Fruit fly (Drosophila melanogaster) whole organism, larva: ENCODE data around the gene Pc.

Source experiments
- noc ChIP-seq: fragments of 200-800 bp; sonication (Bioruptor generic); optimal IDR thresholded peaks from 3 replicates; lab custom pipeline; 2019; ENCODE audit warnings: missing biosample characterization, mild to moderate bottlenecking, missing genetic modification characterization, moderate library complexity

Gene Pc

dm6 chr3L:21266101-21266656, 51.6 kb downstream of the Pc start:
- TF ChIP-seq noc: no peak

DNA sequence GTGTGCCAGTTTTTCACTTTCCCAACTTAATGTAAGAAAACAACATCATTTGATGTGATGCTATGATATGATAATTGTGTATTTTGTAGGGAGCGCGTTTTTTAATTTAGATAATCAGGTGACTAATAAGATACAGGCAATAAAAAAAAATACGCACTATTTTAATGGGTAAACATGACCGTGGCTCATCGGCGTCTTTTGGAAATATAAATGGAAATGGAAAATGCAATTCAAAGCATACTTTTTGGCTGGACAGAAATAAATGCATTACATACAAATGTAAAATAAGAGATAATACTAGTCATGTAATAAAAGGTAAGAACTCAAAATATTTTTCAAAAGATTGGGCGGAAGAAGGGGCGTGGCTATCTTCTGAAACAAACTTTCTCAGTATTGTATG, 55.4 kb downstream of the Pc start:
- no peak for TF ChIP-seq noc

- no peak for TF ChIP-seq noc
Measured at dm6 chr3L:21261403-21262164, 56.2 kb downstream of the Pc start.

dm6 chr3L:21259257-21259656, 58.6 kb downstream of the Pc start:
- TF ChIP-seq noc: no peak

DNA sequence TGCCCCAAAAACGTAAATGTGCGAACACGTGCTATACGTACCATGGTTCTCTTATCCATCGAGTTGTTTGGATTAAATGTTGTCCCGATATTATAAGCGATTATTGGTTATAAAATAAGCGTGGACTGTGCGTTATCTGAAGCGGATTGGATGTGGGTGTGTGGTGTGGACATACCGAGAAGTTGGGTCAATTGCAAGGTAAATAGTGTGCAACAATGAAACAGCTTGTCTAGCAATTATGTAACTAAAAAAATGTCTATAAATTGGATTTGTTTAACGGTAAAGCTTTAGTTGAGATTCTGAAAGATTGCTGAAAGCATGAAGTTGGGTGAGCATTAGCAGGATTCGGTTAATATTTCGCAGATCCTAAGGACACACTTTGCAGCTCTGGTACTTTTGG, 60.1 kb downstream of the Pc start, which contains the start of gene CG43218:
Gene CG43218 (plus strand): TSS at position 290 of the 400 bp plus-strand sequence.
- no peak for TF ChIP-seq noc
